Worm (Caenorhabditis elegans) whole organism, L1 larva: ENCODE results near the gene D2023.3.
A peak's percentile ranks its signal among the peaks of the same experiment; 100 is the strongest.

Experiments
- aly-2 ChIP-seq: fragments of 150-350 bp; optimal IDR thresholded peaks from 2 replicates; lab custom pipeline; 2014; ENCODE audit warnings: missing biosample characterization, missing genetic modification characterization
- efl-1 ChIP-seq, 4 experiments: fragments of 150-350 bp; optimal IDR thresholded peaks in 3 of 4; peaks in 1 of 4; 1 replicate in 1 of 4; 2 replicates in 3 of 4; lab custom pipeline; 2014; ENCODE audit warnings: missing biosample characterization in 2 of 4, missing genetic modification characterization in 2 of 4, missing genetic modification reagents in 2 of 4
- elt-2 ChIP-seq: sonication (generic microtip); optimal IDR thresholded peaks from 2 replicates; lab custom pipeline; 2016; ENCODE audit warnings: missing genetic modification characterization, mild to moderate bottlenecking, inconsistent platforms, missing compliant biosample characterization, missing genetic modification reagents
- fos-1 ChIP-seq: fragments of 150-350 bp; optimal IDR thresholded peaks from 2 replicates; lab custom pipeline; 2014; ENCODE audit warnings: missing biosample characterization, missing genetic modification characterization
- jun-1 ChIP-seq: fragments of 150-350 bp; optimal IDR thresholded peaks from 2 replicates; lab custom pipeline; 2014; ENCODE audit warnings: missing biosample characterization, missing genetic modification reagents, missing genetic modification characterization
- lin-13 ChIP-seq: fragments of 150-350 bp; optimal IDR thresholded peaks from 2 replicates; lab custom pipeline; 2014; ENCODE audit warnings: missing biosample characterization, missing genetic modification reagents, missing genetic modification characterization
- lin-15B ChIP-seq: fragments of 150-350 bp; sonication (generic microtip); optimal IDR thresholded peaks from 3 replicates; lab custom pipeline; 2014; ENCODE audit warnings: missing biosample characterization, missing genetic modification characterization
- lsy-2 ChIP-seq, 2 experiments: fragments of 150-350 bp; optimal IDR thresholded peaks; 2 replicates each; lab custom pipeline; 2014; ENCODE audit warnings: missing biosample characterization in 2 of 2, missing genetic modification characterization in 2 of 2
- nhr-237 ChIP-seq: fragments of 150-350 bp; optimal IDR thresholded peaks from 2 replicates; lab custom pipeline; 2014; ENCODE audit warnings: missing biosample characterization, missing genetic modification characterization
- nhr-28 ChIP-seq: fragments of 150-350 bp; optimal IDR thresholded peaks from 2 replicates; lab custom pipeline; 2014; ENCODE audit warnings: missing biosample characterization, missing genetic modification characterization
- nhr-77 ChIP-seq: fragments of 150-350 bp; optimal IDR thresholded peaks from 2 replicates; lab custom pipeline; 2014; ENCODE audit warnings: missing biosample characterization, missing genetic modification characterization
- nhr-90 ChIP-seq: sonication (generic microtip); optimal IDR thresholded peaks from 2 replicates; lab custom pipeline; 2016; ENCODE audit warnings: mild to moderate bottlenecking, missing genetic modification characterization, missing compliant biosample characterization; ENCODE audit not compliant: poor library complexity
- swsn-7 ChIP-seq: sonication (generic microtip); optimal IDR thresholded peaks from 2 replicates; lab custom pipeline; 2016; ENCODE audit warnings: missing genetic modification characterization, missing compliant biosample characterization

- TF ChIP-seq nhr-28 (no peak), lsy-2 (tag; optimal IDR thresholded peaks at IDR 0.05; lab: Kevin White, UChicago) (no peak), nhr-90 (tag; lab: Kevin White, UChicago) (no peak), elt-2 (tag; lab: Kevin White, UChicago) (no peak), swsn-7 (tag; lab: Kevin White, UChicago) (no peak), fos-1 (tag; lab: Kevin White, UChicago) (no peak), lin-15B (tag; lab: Kevin White, UChicago) (no peak), aly-2 (tag; lab: Kevin White, UChicago) (no peak), efl-1 (optimal IDR thresholded peaks at IDR 0.05; lab: Kevin White, UChicago) (no peak), efl-1 (GFP tag; optimal IDR thresholded peaks at IDR 0.05 in 1 of 2; lab: Kevin White, UChicago) (peak in 1 of 2 experiments; percentile 93), nhr-237 (tag; lab: Kevin White, UChicago) (no peak), jun-1 (tag; lab: Kevin White, UChicago) (no peak), lin-13 (GFP tag; lab: Kevin White, UChicago) (no peak), nhr-77 (tag; lab: Kevin White, UChicago) (no peak)
These were observed 14.5 kb downstream of the D2023.3 start for ce11 chrV:11797272-11797855.
